Worm (Caenorhabditis elegans): ENCODE measurements around the gene Y53C12B.7.

The Y53C12B.7 gene

ce11 chrII:9728506-9728905, 24.5 kb downstream of the Y53C12B.7 start:
- TF ChIP-seq efl-1 (GFP tag; optimal IDR thresholded peaks at IDR 0.05) (peak; percentile 34), ets-4 (GFP tag; optimal IDR thresholded peaks at IDR 0.05) (no peak)

ce11 chrII:9727192-9727699, 25.8 kb downstream of the Y53C12B.7 start:
- TF ChIP-seq ztf-26 (tag; optimal IDR thresholded peaks at IDR 0.05) (no peak), lin-54 (GFP tag; optimal IDR thresholded peaks at IDR 0.05) (no peak), attf-6 (GFP tag; IDR thresholded peaks at IDR 0.05) (no peak), egl-18 (GFP tag; IDR thresholded peaks at IDR 0.05) (no peak), ceh-40 (GFP tag; IDR thresholded peaks at IDR 0.05) (no peak), B0035.1 (tag; optimal IDR thresholded peaks at IDR 0.05) (no peak), pbrm-1 (GFP tag; IDR thresholded peaks at IDR 0.05) (no peak), lir-1 (GFP tag; conservative IDR thresholded peaks at IDR 0.05) (no peak), ztf-6 (GFP tag; IDR thresholded peaks at IDR 0.05) (no peak), nhr-80 (tag; optimal IDR thresholded peaks at IDR 0.05) (no peak), ama-1 (optimal IDR thresholded peaks at IDR 0.05) (no peak), ama-1 (GFP tag; optimal IDR thresholded peaks at IDR 0.05) (no peak), attf-5 (GFP tag; optimal IDR thresholded peaks at IDR 0.05) (no peak), D2030.7 (GFP tag; IDR thresholded peaks at IDR 0.05) (no peak)

DNA sequence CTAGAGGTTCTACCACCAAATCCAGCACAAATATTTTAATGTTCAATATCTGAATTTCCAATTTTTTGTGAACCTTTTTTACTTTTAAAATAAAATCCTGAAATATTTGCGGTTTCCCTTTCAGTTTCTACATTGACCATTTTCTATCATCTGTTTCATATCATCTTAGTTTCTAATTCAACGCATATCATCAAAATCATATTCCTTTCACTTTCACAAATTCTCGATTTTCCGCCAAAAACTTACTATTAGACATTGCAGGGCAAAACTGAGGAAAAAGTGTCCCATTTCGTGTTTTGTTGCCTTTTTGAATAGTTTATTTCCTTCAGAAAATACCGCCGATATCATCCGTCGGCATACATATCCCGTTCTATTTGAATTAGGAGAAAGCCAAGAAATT, 28.0 kb downstream of the Y53C12B.7 start:
- TF ChIP-seq ztf-6 (GFP tag; IDR thresholded peaks at IDR 0.05): no peak
- no peak for TF ChIP-seq lin-40 (tag; optimal IDR thresholded peaks at IDR 0.05)
- TF ChIP-seq T26A5.8 (tag; optimal IDR thresholded peaks at IDR 0.05): no peak
- no peak for TF ChIP-seq hsf-1 (GFP tag; IDR thresholded peaks at IDR 0.05)
- TF ChIP-seq lin-35 (GFP tag; optimal IDR thresholded peaks at IDR 0.05): no peak
- TF ChIP-seq C06A6.2 (GFP tag; conservative IDR thresholded peaks at IDR 0.05): no peak
- no peak for TF ChIP-seq repo-1 (tag; optimal IDR thresholded peaks at IDR 0.05)
- TF ChIP-seq rec-8 (tag; optimal IDR thresholded peaks at IDR 0.05): no peak
- TF ChIP-seq dpl-1 (GFP tag; optimal IDR thresholded peaks at IDR 0.05): no peak
- no peak for TF ChIP-seq madf-8 (GFP tag; conservative IDR thresholded peaks at IDR 0.05)
- no peak for TF ChIP-seq D2030.7 (GFP tag; IDR thresholded peaks at IDR 0.05)
- no peak for TF ChIP-seq madf-6 (GFP tag; IDR thresholded peaks at IDR 0.05)
- no peak for TF ChIP-seq efl-1 (GFP tag; optimal IDR thresholded peaks at IDR 0.05)
- TF ChIP-seq sdz-38 (tag; optimal IDR thresholded peaks at IDR 0.05): no peak
- TF ChIP-seq B0261.1 (tag; optimal IDR thresholded peaks at IDR 0.05): no peak
- TF ChIP-seq nfya-2 (GFP tag; IDR thresholded peaks at IDR 0.05): no peak

ce11 chrII:9724464-9724863, 28.6 kb downstream of the Y53C12B.7 start, which contains the start of gene cutl-2:
cutl-2 (minus strand) TSS chrII:9724673.
- no peak for TF ChIP-seq ztf-25 (GFP tag; IDR thresholded peaks at IDR 0.05)
- no peak for TF ChIP-seq aptf-3 (GFP tag; IDR thresholded peaks at IDR 0.05)
- no peak for TF ChIP-seq lir-1 (GFP tag; conservative IDR thresholded peaks at IDR 0.05)
- TF ChIP-seq hrde-1 (tag; optimal IDR thresholded peaks at IDR 0.05; ENCODE audit: borderline replicate concordance): no peak

ce11 chrII:9718631-9719252, 34.3 kb downstream of the Y53C12B.7 start, which contains the start of gene Y53C12A.11:
Y53C12A.11 (minus strand) TSS chrII:9718698.
- peak; percentile 79 for TF ChIP-seq mcd-1 (GFP tag; IDR thresholded peaks at IDR 0.05)
- TF ChIP-seq madf-3 (GFP tag; IDR thresholded peaks at IDR 0.05): peak; percentile 88; the same call in 1 of the 2 replicates
- TF ChIP-seq madf-6 (GFP tag; IDR thresholded peaks at IDR 0.05): peak; percentile 92
- TF ChIP-seq ztf-28 (GFP tag; IDR thresholded peaks at IDR 0.05): peak; percentile 67; the same call in 1 of the 2 replicates
- TF ChIP-seq madf-8 (GFP tag; conservative IDR thresholded peaks at IDR 0.05): peak; percentile 87
- TF ChIP-seq egrh-3 (GFP tag; IDR thresholded peaks at IDR 0.05): 0 out of 2 replicates have a peak, but pooled peaks have one; percentile 12
- peak; percentile 82 for TF ChIP-seq attf-3 (GFP tag; conservative IDR thresholded peaks at IDR 0.05)
- TF ChIP-seq F33H1.4 (GFP tag; IDR thresholded peaks at IDR 0.05): peak; percentile 84
- peak; percentile 90 for TF ChIP-seq D2030.7 (GFP tag; IDR thresholded peaks at IDR 0.05)
- peak; percentile 75 for TF ChIP-seq rcor-1 (GFP tag; IDR thresholded peaks at IDR 0.05)
- TF ChIP-seq B0019.2 (GFP tag; conservative IDR thresholded peaks at IDR 0.05): peak; percentile 60; the same call in 1 of the 2 replicates
- peak; percentile 90 for TF ChIP-seq ceh-91 (GFP tag; IDR thresholded peaks at IDR 0.05)
- peak; percentile 63; the same call in 1 of the 2 replicates for TF ChIP-seq pbrm-1 (GFP tag; IDR thresholded peaks at IDR 0.05)
- TF ChIP-seq xnd-1 (tag; optimal IDR thresholded peaks at IDR 0.05): peak; percentile 26

All from whole organism, young adult.